Worm (Caenorhabditis elegans) whole organism, L1 larva: ENCODE results near the gene F17E5.2.

Experiments
- C04F5.9 ChIP-seq: sonication (generic microtip); optimal IDR thresholded peaks from 2 replicates; lab custom pipeline; 2016; ENCODE audit warnings: missing genetic modification characterization, missing compliant biosample characterization
- C16A3.4 ChIP-seq: fragments of 150-350 bp; optimal IDR thresholded peaks from 2 replicates; lab custom pipeline; 2014; ENCODE audit warnings: missing biosample characterization, missing genetic modification characterization
- F16B12.6 ChIP-seq: fragments of 150-350 bp; optimal IDR thresholded peaks from 2 replicates; lab custom pipeline; 2014; ENCODE audit warnings: missing biosample characterization, missing genetic modification characterization
- Y116A8C.19 ChIP-seq: sonication (generic microtip); optimal IDR thresholded peaks from 2 replicates; lab custom pipeline; 2016; ENCODE audit warnings: missing compliant biosample characterization, missing genetic modification characterization, borderline replicate concordance
- ceh-90 ChIP-seq: sonication (generic microtip); optimal IDR thresholded peaks from 2 replicates; lab custom pipeline; 2016; ENCODE audit warnings: missing genetic modification characterization, missing compliant biosample characterization
- ces-1 ChIP-seq: fragments of 150-350 bp; optimal IDR thresholded peaks from 2 replicates; lab custom pipeline; 2014; ENCODE audit warnings: missing biosample characterization, missing genetic modification reagents, missing genetic modification characterization
- dpl-1 ChIP-seq, 3 experiments: fragments of 150-350 bp in 2 of 3; sonication (generic microtip) in 1 of 3; optimal IDR thresholded peaks; 2 replicates each; lab custom pipeline; 2014 to 2017; ENCODE audit warnings: missing biosample characterization in 3 of 3, missing genetic modification characterization in 3 of 3, missing genetic modification reagents in 3 of 3
- efl-3 ChIP-seq: fragments of 200-800 bp; sonication (Bioruptor generic); optimal IDR thresholded peaks from 2 replicates; lab custom pipeline; 2018; ENCODE audit warnings: mild to moderate bottlenecking, missing genetic modification characterization, missing compliant biosample characterization
- egl-13 ChIP-seq: sonication (generic microtip); optimal IDR thresholded peaks from 2 replicates; lab custom pipeline; 2016; ENCODE audit warnings: missing genotype, missing genetic modification reagents, missing genetic modification characterization, missing compliant biosample characterization
- egl-27 ChIP-seq, 2 experiments: fragments of 150-350 bp in 1 of 2; sonication (generic microtip); optimal IDR thresholded peaks; 3 replicates each; lab custom pipeline; 2017 to 2018; ENCODE audit warnings: missing biosample characterization in 2 of 2, missing genetic modification characterization in 2 of 2, missing genetic modification reagents in 2 of 2
- elt-2 ChIP-seq: sonication (generic microtip); optimal IDR thresholded peaks from 2 replicates; lab custom pipeline; 2016; ENCODE audit warnings: missing genetic modification characterization, mild to moderate bottlenecking, inconsistent platforms, missing compliant biosample characterization, missing genetic modification reagents
- fkh-10 ChIP-seq: sonication (generic microtip); optimal IDR thresholded peaks from 2 replicates; lab custom pipeline; 2017; ENCODE audit warnings: missing biosample characterization, missing genetic modification reagents, missing genetic modification characterization
- fkh-8 ChIP-seq: sonication (generic microtip); optimal IDR thresholded peaks from 2 replicates; lab custom pipeline; 2016; ENCODE audit warnings: mild to moderate bottlenecking, missing genetic modification characterization, missing compliant biosample characterization
- fos-1 ChIP-seq: fragments of 150-350 bp; optimal IDR thresholded peaks from 2 replicates; lab custom pipeline; 2014; ENCODE audit warnings: missing biosample characterization, missing genetic modification characterization
- grh-1 ChIP-seq: fragments of 200-800 bp; sonication (Bioruptor generic); IDR thresholded peaks from 2 replicates; pipeline ENCODE4 v1.3.6; 2022; ENCODE audit warnings: missing genetic modification reagents, missing genetic modification characterization, missing compliant biosample characterization
- irx-1 ChIP-seq: sonication (generic microtip); optimal IDR thresholded peaks from 2 replicates; lab custom pipeline; 2016; ENCODE audit warnings: missing genetic modification characterization, missing compliant biosample characterization
- jun-1 ChIP-seq: fragments of 150-350 bp; optimal IDR thresholded peaks from 2 replicates; lab custom pipeline; 2014; ENCODE audit warnings: missing biosample characterization, missing genetic modification reagents, missing genetic modification characterization
- lin-13 ChIP-seq: fragments of 150-350 bp; optimal IDR thresholded peaks from 2 replicates; lab custom pipeline; 2014; ENCODE audit warnings: missing biosample characterization, missing genetic modification reagents, missing genetic modification characterization
- lin-14 ChIP-seq: fragments of 200-800 bp; sonication (Bioruptor generic); optimal IDR thresholded peaks from 2 replicates; lab custom pipeline; 2018; ENCODE audit warnings: mild to moderate bottlenecking, missing genetic modification characterization, moderate library complexity, missing compliant biosample characterization
- lin-15B ChIP-seq: fragments of 150-350 bp; sonication (generic microtip); optimal IDR thresholded peaks from 3 replicates; lab custom pipeline; 2014; ENCODE audit warnings: missing biosample characterization, missing genetic modification characterization
- lin-35 ChIP-seq, 2 experiments: fragments of 150-350 bp; optimal IDR thresholded peaks; 2 replicates each; lab custom pipeline; 2014; ENCODE audit warnings: missing biosample characterization in 2 of 2, missing genetic modification characterization in 2 of 2, missing genetic modification reagents in 2 of 2
- lin-39 ChIP-seq: fragments of 150-350 bp; optimal IDR thresholded peaks from 2 replicates; lab custom pipeline; 2014; ENCODE audit warnings: missing biosample characterization, missing genetic modification reagents, missing genetic modification characterization
- lir-3 ChIP-seq: sonication (generic microtip); optimal IDR thresholded peaks from 2 replicates; lab custom pipeline; 2016; ENCODE audit warnings: mild to moderate bottlenecking, missing genetic modification characterization, moderate library complexity, missing compliant biosample characterization; ENCODE audit not compliant: poor library complexity
- mab-9 ChIP-seq: fragments of 200-800 bp; sonication (Bioruptor generic); IDR thresholded peaks from 2 replicates; pipeline ENCODE4 v1.3.6; 2022; ENCODE audit warnings: missing genetic modification reagents, missing genetic modification characterization, missing compliant biosample characterization
- nhr-11 ChIP-seq: fragments of 150-350 bp; optimal IDR thresholded peaks from 2 replicates; lab custom pipeline; 2014; ENCODE audit warnings: missing biosample characterization, missing genetic modification characterization
- nhr-19 ChIP-seq: fragments of 200-800 bp; sonication (Bioruptor generic); conservative IDR thresholded peaks from 2 replicates; pipeline ENCODE4 v1.3.6; 2022; ENCODE audit warnings: missing genetic modification characterization, missing compliant biosample characterization
- nhr-237 ChIP-seq: fragments of 150-350 bp; optimal IDR thresholded peaks from 2 replicates; lab custom pipeline; 2014; ENCODE audit warnings: missing biosample characterization, missing genetic modification characterization
- nhr-28 ChIP-seq: fragments of 150-350 bp; optimal IDR thresholded peaks from 2 replicates; lab custom pipeline; 2014; ENCODE audit warnings: missing biosample characterization, missing genetic modification characterization
- nhr-47 ChIP-seq: sonication (generic microtip); optimal IDR thresholded peaks from 2 replicates; lab custom pipeline; 2016; ENCODE audit warnings: mild to moderate bottlenecking, missing genetic modification characterization, moderate library complexity, missing compliant biosample characterization
- nhr-71 ChIP-seq: sonication (generic microtip); optimal IDR thresholded peaks from 2 replicates; lab custom pipeline; 2016; ENCODE audit warnings: mild to moderate bottlenecking, missing genetic modification characterization, moderate library complexity, missing compliant biosample characterization
- nhr-76 ChIP-seq: sonication (generic microtip); optimal IDR thresholded peaks from 2 replicates; lab custom pipeline; 2017; ENCODE audit warnings: missing biosample characterization, missing genetic modification characterization
- nhr-77 ChIP-seq: fragments of 150-350 bp; optimal IDR thresholded peaks from 2 replicates; lab custom pipeline; 2014; ENCODE audit warnings: missing biosample characterization, missing genetic modification characterization
- nhr-84 ChIP-seq: sonication (generic microtip); optimal IDR thresholded peaks from 2 replicates; lab custom pipeline; 2017; ENCODE audit warnings: missing biosample characterization, missing genetic modification characterization
- pag-3 ChIP-seq: sonication (generic microtip); optimal IDR thresholded peaks from 2 replicates; lab custom pipeline; 2017; ENCODE audit warnings: missing genetic modification characterization, mild to moderate bottlenecking, missing compliant biosample characterization, antibody characterized with exemption, borderline replicate concordance; ENCODE audit not compliant: insufficient read depth
- pax-3 ChIP-seq: fragments of 200-800 bp; sonication (Bioruptor generic); optimal IDR thresholded peaks from 2 replicates; lab custom pipeline; 2018; ENCODE audit warnings: mild to moderate bottlenecking, missing genetic modification characterization, moderate library complexity, missing compliant biosample characterization
- pqm-1 ChIP-seq: sonication (generic microtip); optimal IDR thresholded peaks from 3 replicates; lab custom pipeline; 2017; ENCODE audit warnings: missing biosample characterization, missing genetic modification characterization
- rnt-1 ChIP-seq: sonication (generic microtip); optimal IDR thresholded peaks from 2 replicates; lab custom pipeline; 2016; ENCODE audit warnings: mild to moderate bottlenecking, missing genetic modification characterization, moderate library complexity, missing compliant biosample characterization
- skn-1 ChIP-seq: fragments of 150-350 bp; optimal IDR thresholded peaks from 2 replicates; lab custom pipeline; 2014; ENCODE audit warnings: missing biosample characterization, missing genetic modification characterization
- snpc-4 ChIP-seq: fragments of 150-350 bp; optimal IDR thresholded peaks from 2 replicates; lab custom pipeline; 2014; ENCODE audit warnings: missing biosample characterization, missing genetic modification characterization
- snu-23 ChIP-seq: sonication (generic microtip); optimal IDR thresholded peaks from 2 replicates; lab custom pipeline; 2016; ENCODE audit warnings: missing genetic modification characterization, missing compliant biosample characterization
- sox-4 ChIP-seq: sonication (generic microtip); optimal IDR thresholded peaks from 2 replicates; lab custom pipeline; 2016; ENCODE audit warnings: missing genetic modification characterization, missing compliant biosample characterization
- sptf-1 ChIP-seq: fragments of 150-350 bp; optimal IDR thresholded peaks from 2 replicates; lab custom pipeline; 2014; ENCODE audit warnings: missing biosample characterization, missing genetic modification characterization
- sup-37 ChIP-seq: fragments of 200-800 bp; sonication (Bioruptor generic); optimal IDR thresholded peaks from 2 replicates; lab custom pipeline; 2018; ENCODE audit warnings: mild to moderate bottlenecking, missing genetic modification characterization, missing compliant biosample characterization
- swsn-7 ChIP-seq: sonication (generic microtip); optimal IDR thresholded peaks from 2 replicates; lab custom pipeline; 2016; ENCODE audit warnings: missing genetic modification characterization, missing compliant biosample characterization
- tbx-2 ChIP-seq: sonication (generic microtip); optimal IDR thresholded peaks from 2 replicates; lab custom pipeline; 2016; ENCODE audit warnings: missing genetic modification characterization, missing compliant biosample characterization
- tlp-1 ChIP-seq: fragments of 150-350 bp; optimal IDR thresholded peaks from 2 replicates; lab custom pipeline; 2014; ENCODE audit warnings: missing biosample characterization, missing genetic modification characterization
- unc-130 ChIP-seq: fragments of 150-350 bp; optimal IDR thresholded peaks from 2 replicates; lab custom pipeline; 2017; ENCODE audit warnings: missing biosample characterization, missing genetic modification characterization, inconsistent platforms
- unc-30 ChIP-seq: sonication (generic microtip); optimal IDR thresholded peaks from 2 replicates; lab custom pipeline; 2017; ENCODE audit warnings: missing biosample characterization, missing genetic modification characterization
- unc-62 ChIP-seq: fragments of 150-350 bp; optimal IDR thresholded peaks from 2 replicates; lab custom pipeline; 2014; ENCODE audit warnings: missing biosample characterization, missing genetic modification reagents, missing genetic modification characterization
- unc-98 ChIP-seq: fragments of 200-800 bp; sonication (Bioruptor generic); IDR thresholded peaks from 2 replicates; pipeline ENCODE4 v1.3.6; 2022; ENCODE audit warnings: missing genetic modification characterization, missing compliant biosample characterization
- vab-15 ChIP-seq: sonication (generic microtip); optimal IDR thresholded peaks from 2 replicates; lab custom pipeline; 2017; ENCODE audit warnings: missing genotype, mild to moderate bottlenecking, missing genetic modification characterization, missing compliant biosample characterization
- zip-4 ChIP-seq: fragments of 200-800 bp; sonication (Bioruptor generic); optimal IDR thresholded peaks from 2 replicates; lab custom pipeline; 2018; ENCODE audit warnings: mild to moderate bottlenecking, missing genetic modification characterization, moderate library complexity, missing compliant biosample characterization
- ztf-11 ChIP-seq, 2 experiments: sonication (generic microtip); optimal IDR thresholded peaks; 2 replicates each; lab custom pipeline; 2016 to 2017; ENCODE audit warnings: missing genetic modification characterization in 2 of 2, missing biosample characterization in 1 of 2, missing compliant biosample characterization in 1 of 2
- ztf-4 ChIP-seq: fragments of 150-350 bp; optimal IDR thresholded peaks from 2 replicates; lab custom pipeline; 2014; ENCODE audit warnings: missing biosample characterization, missing genetic modification characterization

The F17E5.2 gene

DNA sequence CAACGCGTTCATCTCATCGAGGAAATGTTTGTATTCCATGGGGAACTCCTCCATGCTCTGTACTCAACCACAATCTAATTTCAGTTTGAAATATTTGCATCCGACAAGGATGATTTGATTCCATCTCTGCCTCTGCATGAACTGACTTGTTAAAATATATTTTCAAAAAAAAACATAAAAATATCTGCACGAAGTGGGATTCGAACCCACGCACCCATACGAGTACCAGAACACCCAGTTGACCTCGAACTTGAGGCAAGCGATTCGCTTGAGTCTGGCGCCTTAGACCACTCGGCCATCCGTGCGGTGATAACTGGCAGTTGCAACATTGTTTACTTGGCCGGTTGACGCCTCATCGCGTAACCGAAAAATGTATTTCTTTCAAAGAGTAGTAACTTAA lies 46.2 kb upstream of the F17E5.2 start (continued):
- TF ChIP-seq pag-3 (tag; lab: Kevin White, UChicago) (no peak), nhr-11 (tag; lab: Kevin White, UChicago) (no peak), unc-130 (no peak), vab-15 (tag; lab: Kevin White, UChicago) (no peak), rnt-1 (tag; lab: Kevin White, UChicago) (peak; percentile 65), nhr-77 (peak; percentile 5), irx-1 (tag; lab: Kevin White, UChicago) (no peak), sptf-1 (tag; lab: Kevin White, UChicago) (no peak), egl-27 (tag; optimal IDR thresholded peaks at IDR 0.05; lab: Kevin White, UChicago) (no peak), grh-1 (GFP tag; lab: Robert Waterston, UW) (no peak; the same call in 1 of the 2 replicates), lin-39 (tag; lab: Kevin White, UChicago) (no peak), swsn-7 (peak; percentile 22), ceh-90 (tag; lab: Kevin White, UChicago) (no peak), tbx-2 (tag; lab: Kevin White, UChicago) (peak; percentile 6), nhr-19 (peak; percentile 69), unc-98 (GFP tag; lab: Robert Waterston, UW) (no peak), nhr-237 (tag; lab: Kevin White, UChicago) (no peak), efl-3 (GFP tag; lab: Kevin White, UChicago) (no peak), lir-3 (tag; lab: Kevin White, UChicago) (peak; percentile 52), lin-14 (GFP tag; lab: Kevin White, UChicago) (peak; percentile 36), snu-23 (GFP tag; lab: Kevin White, UChicago) (peak; percentile 72), nhr-76 (tag; lab: Kevin White, UChicago) (no peak), sup-37 (GFP tag; lab: Kevin White, UChicago) (no peak), snpc-4 (tag; lab: Kevin White, UChicago) (no peak), lin-15B (no peak), skn-1 (tag; lab: Kevin White, UChicago) (no peak), tlp-1 (tag; lab: Kevin White, UChicago) (no peak), C04F5.9 (no peak), egl-13 (tag; lab: Kevin White, UChicago) (no peak), F16B12.6 (tag; lab: Kevin White, UChicago) (no peak), lin-13 (GFP tag; lab: Kevin White, UChicago) (no peak), nhr-28 (no peak), unc-62 (GFP tag; lab: Kevin White, UChicago) (no peak), pqm-1 (tag; lab: Kevin White, UChicago) (no peak), dpl-1 (GFP tag; optimal IDR thresholded peaks at IDR 0.05; lab: Kevin White, UChicago) (no peak), C16A3.4 (tag; lab: Kevin White, UChicago) (peak; percentile 63), fos-1 (tag; lab: Kevin White, UChicago) (peak; percentile 6), pax-3 (no peak), ztf-11 (tag; optimal IDR thresholded peaks at IDR 0.05; lab: Kevin White, UChicago) (no peak), elt-2 (tag; lab: Kevin White, UChicago) (no peak), zip-4 (GFP tag; lab: Kevin White, UChicago) (no peak), Y116A8C.19 (tag; lab: Kevin White, UChicago) (no peak), ces-1 (GFP tag; lab: Kevin White, UChicago) (no peak), nhr-84 (no peak), ztf-4 (tag; lab: Kevin White, UChicago) (no peak), nhr-47 (tag; lab: Kevin White, UChicago) (peak; percentile 35), mab-9 (GFP tag; lab: Robert Waterston, UW) (no peak), fkh-8 (tag; lab: Kevin White, UChicago) (no peak), fkh-10 (GFP tag; lab: Kevin White, UChicago) (no peak), lin-35 (GFP tag; optimal IDR thresholded peaks at IDR 0.05; lab: Kevin White, UChicago) (peak in 1 of 2 experiments; percentile 74), unc-30 (tag; lab: Kevin White, UChicago) (no peak), jun-1 (tag; lab: Kevin White, UChicago) (no peak), nhr-71 (tag; lab: Kevin White, UChicago) (peak; percentile 54), sox-4 (tag; lab: Kevin White, UChicago) (no peak)
